Worm (Caenorhabditis elegans) whole organism, early embryonic: ENCODE measurements around the gene wrn-1.

Source experiments
- ama-1 ChIP-seq: fragments of 150-350 bp; optimal IDR thresholded peaks from 2 replicates; lab custom pipeline; 2014
- hmg-4 ChIP-seq: fragments of 200-800 bp; sonication (Bioruptor generic); optimal IDR thresholded peaks from 2 replicates; lab custom pipeline; 2018; ENCODE audit warnings: mild to moderate bottlenecking, missing genetic modification characterization, missing compliant biosample characterization
- pes-1 ChIP-seq: fragments of 200-800 bp; sonication (Bioruptor generic); IDR thresholded peaks from 2 replicates; pipeline ENCODE4 v1.3.6; 2022; ENCODE audit warnings: missing genetic modification reagents, missing genetic modification characterization, missing compliant biosample characterization
- scrt-1 ChIP-seq: fragments of 200-800 bp; sonication (Bioruptor generic); IDR thresholded peaks from 2 replicates; pipeline ENCODE4 v1.3.6; 2022; ENCODE audit warnings: missing genetic modification characterization, missing compliant biosample characterization

- TF ChIP-seq pes-1 = no peak
- TF ChIP-seq hmg-4 = no peak
- TF ChIP-seq ama-1 (lab: Kevin White, UChicago) = no peak
- no peak for TF ChIP-seq scrt-1 (GFP tag; lab: Robert Waterston, UW)
Measured at ce11 chrII:6519703-6520102, 35.1 kb upstream of the wrn-1 start.
